Worm (Caenorhabditis elegans) whole organism, L2 larva: ENCODE data around the gene srh-222.
"Not testable (repeated sequence)": the region's sequence is repeated elsewhere in the genome, so short reads cannot be mapped to it uniquely, and the experiment has no call there.

Source experiments
- R02D3.7 ChIP-seq: fragments of 150-350 bp; optimal IDR thresholded peaks from 2 replicates; lab custom pipeline; 2014; ENCODE audit warnings: missing biosample characterization, missing genetic modification characterization
- Y55F3AM.14 ChIP-seq: fragments of 200-800 bp; sonication (Bioruptor generic); optimal IDR thresholded peaks from 2 replicates; lab custom pipeline; 2018; ENCODE audit warnings: mild to moderate bottlenecking, missing genetic modification characterization, missing compliant biosample characterization
- ZK546.5 ChIP-seq: sonication (generic microtip); optimal IDR thresholded peaks from 2 replicates; lab custom pipeline; 2017; ENCODE audit warnings: missing biosample characterization, missing genetic modification characterization
- alr-1 ChIP-seq: fragments of 150-350 bp; optimal IDR thresholded peaks from 2 replicates; lab custom pipeline; 2014; ENCODE audit warnings: missing biosample characterization, missing genetic modification characterization
- ama-1 ChIP-seq: fragments of 150-350 bp; optimal IDR thresholded peaks from 2 replicates; lab custom pipeline; 2018; ENCODE audit warnings: inconsistent platforms
- ceh-16 ChIP-seq: fragments of 150-350 bp; optimal IDR thresholded peaks from 2 replicates; lab custom pipeline; 2014; ENCODE audit warnings: missing biosample characterization, missing genetic modification characterization
- ceh-82 ChIP-seq: fragments of 150-350 bp; optimal IDR thresholded peaks from 2 replicates; lab custom pipeline; 2014; ENCODE audit warnings: missing biosample characterization, missing genetic modification characterization
- crh-2 ChIP-seq: sonication (generic microtip); optimal IDR thresholded peaks from 2 replicates; lab custom pipeline; 2017; ENCODE audit warnings: missing biosample characterization, missing genetic modification characterization
- dmd-4 ChIP-seq: sonication (generic microtip); optimal IDR thresholded peaks from 2 replicates; lab custom pipeline; 2017; ENCODE audit warnings: missing biosample characterization, missing genetic modification characterization
- egl-27 ChIP-seq: sonication (generic microtip); optimal IDR thresholded peaks from 3 replicates; lab custom pipeline; 2017; ENCODE audit warnings: missing biosample characterization, missing genetic modification reagents, missing genetic modification characterization
- elt-3 ChIP-seq: sonication (generic microtip); optimal IDR thresholded peaks from 2 replicates; lab custom pipeline; 2017; ENCODE audit warnings: missing biosample characterization, missing genetic modification characterization
- fos-1 ChIP-seq: fragments of 150-350 bp; optimal IDR thresholded peaks from 2 replicates; lab custom pipeline; 2014; ENCODE audit warnings: missing biosample characterization, missing genetic modification characterization
- lin-11 ChIP-seq: fragments of 150-350 bp; sonication (generic microtip); optimal IDR thresholded peaks from 2 replicates; lab custom pipeline; 2014; ENCODE audit warnings: missing biosample characterization, missing genetic modification characterization, inconsistent platforms, mixed read lengths
- lin-13 ChIP-seq: fragments of 150-350 bp; optimal IDR thresholded peaks from 2 replicates; lab custom pipeline; 2014; ENCODE audit warnings: missing biosample characterization, missing genetic modification reagents, missing genetic modification characterization
- lin-39 ChIP-seq: fragments of 150-350 bp; optimal IDR thresholded peaks from 2 replicates; lab custom pipeline; 2014; ENCODE audit warnings: missing biosample characterization, missing genetic modification reagents, missing genetic modification characterization
- lsy-2 ChIP-seq, 2 experiments: fragments of 150-350 bp in 1 of 2; sonication (generic microtip) in 1 of 2; optimal IDR thresholded peaks; 2 replicates each; lab custom pipeline; 2014 to 2017; ENCODE audit warnings: missing biosample characterization in 2 of 2, missing genetic modification characterization in 2 of 2
- mab-5 ChIP-seq: fragments of 150-350 bp; optimal IDR thresholded peaks from 2 replicates; lab custom pipeline; 2014; ENCODE audit warnings: missing biosample characterization, missing genetic modification characterization
- mbf-1 ChIP-seq: sonication (generic microtip); optimal IDR thresholded peaks from 2 replicates; lab custom pipeline; 2017; ENCODE audit warnings: missing biosample characterization, missing genetic modification characterization
- nhr-10 ChIP-seq: sonication (generic microtip); optimal IDR thresholded peaks from 2 replicates; lab custom pipeline; 2017; ENCODE audit warnings: missing biosample characterization, missing genetic modification characterization
- nhr-11 ChIP-seq: fragments of 150-350 bp; optimal IDR thresholded peaks from 2 replicates; lab custom pipeline; 2014; ENCODE audit warnings: missing biosample characterization, missing genetic modification characterization
- nhr-12 ChIP-seq: fragments of 150-350 bp; optimal IDR thresholded peaks from 2 replicates; lab custom pipeline; 2014; ENCODE audit warnings: missing biosample characterization, missing genetic modification characterization
- nhr-129 ChIP-seq: fragments of 150-350 bp; optimal IDR thresholded peaks from 2 replicates; lab custom pipeline; 2014; ENCODE audit warnings: missing biosample characterization, missing genetic modification characterization
- nhr-21 ChIP-seq: fragments of 150-350 bp; optimal IDR thresholded peaks from 2 replicates; lab custom pipeline; 2014; ENCODE audit warnings: missing biosample characterization, missing genetic modification characterization
- nhr-23 ChIP-seq: fragments of 150-350 bp; optimal IDR thresholded peaks from 2 replicates; lab custom pipeline; 2014; ENCODE audit warnings: missing biosample characterization, missing genetic modification reagents, missing genetic modification characterization
- nhr-237 ChIP-seq: fragments of 150-350 bp; optimal IDR thresholded peaks from 2 replicates; lab custom pipeline; 2014; ENCODE audit warnings: missing biosample characterization, missing genetic modification characterization
- nhr-25 ChIP-seq: fragments of 150-350 bp; sonication (generic microtip); optimal IDR thresholded peaks from 3 replicates; lab custom pipeline; 2014; ENCODE audit warnings: missing biosample characterization, missing genetic modification characterization
- peb-1 ChIP-seq: fragments of 150-350 bp; optimal IDR thresholded peaks from 2 replicates; lab custom pipeline; 2014; ENCODE audit warnings: missing biosample characterization, missing genetic modification characterization
- sem-4 ChIP-seq: fragments of 150-350 bp; optimal IDR thresholded peaks from 2 replicates; lab custom pipeline; 2014; ENCODE audit warnings: missing biosample characterization, missing genetic modification reagents, missing genetic modification characterization
- sma-3 ChIP-seq: sonication (generic microtip); optimal IDR thresholded peaks from 2 replicates; lab custom pipeline; 2016; ENCODE audit warnings: missing genetic modification reagents, missing genetic modification characterization, missing compliant biosample characterization
- sma-9 ChIP-seq, 2 experiments: fragments of 150-350 bp in 1 of 2; sonication (generic microtip) in 1 of 2; optimal IDR thresholded peaks; 2 replicates each; lab custom pipeline; 2014 to 2016; ENCODE audit warnings: missing genetic modification characterization in 2 of 2, mild to moderate bottlenecking in 1 of 2, missing biosample characterization in 1 of 2, missing compliant biosample characterization in 1 of 2, missing genetic modification reagents in 1 of 2, moderate library complexity in 1 of 2
- unc-39 ChIP-seq: fragments of 150-350 bp; optimal IDR thresholded peaks from 2 replicates; lab custom pipeline; 2014; ENCODE audit warnings: missing biosample characterization, missing genetic modification characterization
- unc-62 ChIP-seq: fragments of 150-350 bp; optimal IDR thresholded peaks from 2 replicates; lab custom pipeline; 2014; ENCODE audit warnings: missing biosample characterization, missing genetic modification reagents, missing genetic modification characterization
- zag-1 ChIP-seq: fragments of 150-350 bp; optimal IDR thresholded peaks from 2 replicates; lab custom pipeline; 2014; ENCODE audit warnings: missing biosample characterization, missing genetic modification characterization
- ztf-1 ChIP-seq: fragments of 200-800 bp; sonication (Bioruptor generic); conservative IDR thresholded peaks from 2 replicates; pipeline ENCODE4 v1.3.6; 2022; ENCODE audit warnings: missing genetic modification characterization, missing compliant biosample characterization
- ztf-11 ChIP-seq: sonication (generic microtip); optimal IDR thresholded peaks from 2 replicates; lab custom pipeline; 2017; ENCODE audit warnings: missing biosample characterization, missing genetic modification characterization
- ztf-4 ChIP-seq: fragments of 150-350 bp; optimal IDR thresholded peaks from 2 replicates; lab custom pipeline; 2014; ENCODE audit warnings: missing biosample characterization, missing genetic modification characterization

The srh-222 gene

DNA sequence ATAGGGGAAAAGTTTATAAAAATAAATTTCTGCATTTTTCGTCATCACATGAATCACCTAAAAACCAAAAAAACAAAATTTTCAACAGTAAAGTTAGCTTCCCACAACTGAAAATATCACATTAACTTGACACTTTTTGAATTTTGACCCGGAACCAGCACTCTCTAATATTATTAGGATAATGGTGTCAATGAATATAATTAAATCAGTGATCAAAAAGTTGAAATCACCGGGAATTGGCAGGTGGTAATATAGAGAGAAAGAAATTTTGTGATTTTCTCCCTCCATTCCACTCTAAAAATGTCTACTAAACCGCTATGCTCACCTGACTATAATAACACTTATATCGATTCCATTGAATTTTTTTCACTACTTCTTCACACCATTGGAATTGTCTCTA, at the start of gene srh-222:
srh-222 (plus strand) TSS at position 301 of the 400 bp plus-strand sequence.
- TF ChIP-seq nhr-11: no peak
- TF ChIP-seq sem-4: no peak
- no peak for TF ChIP-seq nhr-23 (tag; lab: Kevin White, UChicago)
- TF ChIP-seq unc-39 (tag; lab: Kevin White, UChicago): no peak
- TF ChIP-seq nhr-129 (tag; lab: Kevin White, UChicago): no peak
- no peak for TF ChIP-seq ZK546.5
- no peak for TF ChIP-seq nhr-10 (tag; lab: Kevin White, UChicago)
- no peak for TF ChIP-seq crh-2 (tag; lab: Kevin White, UChicago)
- TF ChIP-seq ztf-4 (tag; lab: Kevin White, UChicago): no peak
- no peak for TF ChIP-seq sma-9 (GFP tag; optimal IDR thresholded peaks at IDR 0.05; lab: Kevin White, UChicago)
- no peak for TF ChIP-seq sma-9 (tag; optimal IDR thresholded peaks at IDR 0.05; lab: Kevin White, UChicago)
- no peak for TF ChIP-seq Y55F3AM.14 (GFP tag; lab: Kevin White, UChicago)
- TF ChIP-seq elt-3 (tag; lab: Kevin White, UChicago): no peak
- TF ChIP-seq nhr-21 (tag; lab: Kevin White, UChicago): no peak
- no peak for TF ChIP-seq peb-1 (tag; lab: Kevin White, UChicago)

DNA sequence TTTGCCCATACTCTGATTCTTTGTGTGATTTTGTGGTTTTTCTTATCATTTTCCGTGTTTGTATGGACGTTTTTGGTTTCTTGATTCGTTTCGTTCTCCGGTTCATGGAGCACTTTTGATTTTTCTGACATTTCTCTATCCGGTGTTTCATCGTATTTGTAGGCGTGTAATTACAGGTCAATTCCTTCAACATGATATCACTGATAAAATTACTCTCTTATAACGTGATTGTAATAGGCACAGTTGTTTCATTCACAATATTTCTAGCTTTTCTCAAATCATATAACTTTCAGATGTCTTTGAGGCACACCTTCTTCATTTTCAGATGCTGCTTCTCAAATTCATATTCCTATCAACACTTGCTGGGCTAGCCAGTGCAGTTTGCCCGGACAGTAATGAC, 47.2 kb upstream of the srh-222 start, which contains the start of gene clec-70:
clec-70 (plus strand) TSS at position 301 of the 400 bp plus-strand sequence.
- TF ChIP-seq peb-1 (tag; lab: Kevin White, UChicago); lsy-2 (tag; optimal IDR thresholded peaks at IDR 0.05; lab: Kevin White, UChicago); ztf-11 (tag; lab: Kevin White, UChicago): not testable (repeated sequence)
- TF ChIP-seq, all 48 proteins: peak for 0; not testable (repeated sequence) for 48

DNA sequence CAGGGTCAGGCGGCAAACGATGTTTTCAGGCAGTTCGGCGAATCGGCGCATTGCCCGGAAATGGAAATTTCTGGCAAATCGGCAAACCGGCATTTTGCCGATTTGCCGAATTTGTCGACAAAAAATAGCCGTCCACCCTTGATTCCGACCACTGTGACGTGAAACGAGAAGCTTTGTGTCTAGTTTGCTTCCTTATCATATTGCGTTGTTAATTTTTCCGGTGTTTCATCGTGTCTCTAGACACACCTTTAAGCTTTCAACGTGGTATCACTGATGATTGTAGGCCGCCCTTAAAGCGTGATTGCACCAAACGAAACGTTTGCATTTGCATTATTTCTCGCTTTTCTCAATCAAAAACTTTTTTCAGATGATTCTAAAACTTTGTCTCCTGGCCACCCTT, 42.5 kb upstream of the srh-222 start, which contains the start of gene clec-71:
clec-71 (plus strand) TSS at position 362 of the 400 bp plus-strand sequence.
- TF ChIP-seq ztf-1 (GFP tag; lab: Robert Waterston, UW) (no peak), nhr-12 (no peak), ama-1 (no peak), unc-62 (GFP tag; lab: Kevin White, UChicago) (no peak), ceh-82 (tag; lab: Kevin White, UChicago) (no peak), nhr-21 (tag; lab: Kevin White, UChicago) (no peak), alr-1 (tag; lab: Kevin White, UChicago) (no peak), nhr-23 (tag; lab: Kevin White, UChicago) (no peak), ZK546.5 (no peak), lsy-2 (tag; optimal IDR thresholded peaks at IDR 0.05; lab: Kevin White, UChicago) (no peak), nhr-237 (tag; lab: Kevin White, UChicago) (no peak), lin-39 (tag; lab: Kevin White, UChicago) (no peak), sma-9 (GFP tag; optimal IDR thresholded peaks at IDR 0.05; lab: Kevin White, UChicago) (no peak), sma-9 (tag; optimal IDR thresholded peaks at IDR 0.05; lab: Kevin White, UChicago) (no peak), mbf-1 (tag; lab: Kevin White, UChicago) (no peak), ceh-16 (tag; lab: Kevin White, UChicago) (no peak), peb-1 (tag; lab: Kevin White, UChicago) (no peak), zag-1 (tag; lab: Kevin White, UChicago) (no peak), ztf-4 (tag; lab: Kevin White, UChicago) (no peak)

DNA sequence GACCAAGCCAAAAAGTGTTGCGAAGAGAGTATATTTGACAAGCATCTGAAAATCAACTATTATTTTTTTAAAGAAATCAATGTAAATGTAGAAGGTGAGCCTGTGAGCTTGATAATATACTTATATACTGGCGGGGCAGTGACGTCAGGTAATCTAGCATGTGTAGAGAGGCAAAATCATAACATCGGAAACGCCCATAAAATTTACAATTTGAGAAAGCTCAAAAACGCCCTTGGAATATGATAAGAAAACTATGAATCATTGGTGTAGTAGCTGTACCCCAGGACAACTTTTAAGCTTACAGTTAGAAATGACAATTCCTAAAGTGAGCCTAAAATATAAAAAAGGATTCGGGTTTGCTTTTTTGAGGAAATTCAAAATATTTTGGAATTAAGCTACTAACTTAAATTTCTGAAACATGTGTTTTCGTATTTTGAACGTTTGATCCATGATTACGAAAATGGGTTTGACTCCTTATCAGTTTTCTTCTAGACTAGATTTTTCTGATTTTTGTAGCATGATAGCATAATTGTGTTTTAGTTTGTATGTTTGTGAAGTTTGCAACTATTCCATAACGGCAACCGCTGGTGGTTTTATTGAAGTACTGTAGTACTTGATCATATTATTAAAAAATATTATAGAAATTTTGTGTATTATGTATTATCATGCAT, 37.8 kb upstream of the srh-222 start, which contains the start of gene clec-174:
clec-174 (minus strand) TSS at position 51 of the 671 bp plus-strand sequence.
- TF ChIP-seq nhr-23 (tag; lab: Kevin White, UChicago) (no peak), elt-3 (tag; lab: Kevin White, UChicago) (no peak), egl-27 (tag; lab: Kevin White, UChicago) (no peak), lin-11 (tag; lab: Kevin White, UChicago) (no peak), mbf-1 (tag; lab: Kevin White, UChicago) (no peak), lin-39 (tag; lab: Kevin White, UChicago) (no peak)

DNA sequence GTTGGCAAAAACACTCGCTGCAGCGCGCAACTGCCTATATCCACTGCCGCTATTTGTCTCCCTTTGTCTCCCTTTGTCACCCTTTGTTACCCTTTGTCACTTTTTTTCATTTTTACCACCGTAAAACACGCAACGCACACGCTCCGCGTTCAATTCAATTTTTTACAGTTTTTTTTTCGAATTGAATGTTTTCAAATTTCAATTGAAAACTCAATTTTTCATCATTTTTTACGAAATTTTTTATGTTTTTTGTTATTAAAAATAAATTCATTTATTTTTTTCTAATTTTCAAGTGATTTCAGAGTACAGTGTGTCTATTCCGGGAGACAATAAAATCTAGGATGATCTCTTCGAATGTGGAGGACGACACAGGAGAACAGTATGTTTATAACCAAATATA, 36.6 kb upstream of the srh-222 start, which contains the start of gene Y46C8AL.11:
Y46C8AL.11 (plus strand) TSS at position 301 of the 400 bp plus-strand sequence.
- no peak for TF ChIP-seq fos-1 (tag; lab: Kevin White, UChicago)
- TF ChIP-seq nhr-129 (tag; lab: Kevin White, UChicago): no peak
- no peak for TF ChIP-seq mab-5 (tag; lab: Kevin White, UChicago)
- TF ChIP-seq R02D3.7 (tag; lab: Kevin White, UChicago): no peak
- no peak for TF ChIP-seq sma-3 (GFP tag; lab: Kevin White, UChicago)
- no peak for TF ChIP-seq lsy-2 (tag; optimal IDR thresholded peaks at IDR 0.05; lab: Kevin White, UChicago)
- no peak for TF ChIP-seq nhr-25 (tag; lab: Kevin White, UChicago)
- TF ChIP-seq dmd-4 (tag; lab: Kevin White, UChicago): no peak
- TF ChIP-seq lin-13: no peak
- TF ChIP-seq lin-11 (tag; lab: Kevin White, UChicago): no peak
- TF ChIP-seq ztf-11 (tag; lab: Kevin White, UChicago): no peak
- TF ChIP-seq nhr-12: no peak
- no peak for TF ChIP-seq ztf-1 (GFP tag; lab: Robert Waterston, UW)
- no peak for TF ChIP-seq ZK546.5
